Worm (Caenorhabditis elegans) whole organism, L3 larva: ENCODE data around the gene F59B2.12.

Experiments
- R02D3.7 ChIP-seq: fragments of 150-350 bp; optimal IDR thresholded peaks from 2 replicates; lab custom pipeline; 2014; ENCODE audit warnings: missing biosample characterization, missing genetic modification characterization
- ZK546.5 ChIP-seq: sonication (generic microtip); optimal IDR thresholded peaks from 2 replicates; lab custom pipeline; 2017; ENCODE audit warnings: missing biosample characterization, missing genetic modification characterization
- ama-1 ChIP-seq: fragments of 150-350 bp; optimal IDR thresholded peaks from 2 replicates; lab custom pipeline; 2018
- ceh-28 ChIP-seq: fragments of 150-350 bp; optimal IDR thresholded peaks from 2 replicates; lab custom pipeline; 2014; ENCODE audit warnings: missing biosample characterization, missing genetic modification reagents, missing genetic modification characterization
- ceh-9 ChIP-seq: sonication (generic microtip); optimal IDR thresholded peaks from 2 replicates; lab custom pipeline; 2018; ENCODE audit warnings: missing biosample characterization, missing genetic modification characterization
- egl-27 ChIP-seq: sonication (generic microtip); optimal IDR thresholded peaks from 4 replicates; lab custom pipeline; 2017; ENCODE audit warnings: missing biosample characterization, missing genetic modification reagents, missing genetic modification characterization
- elt-1 ChIP-seq: fragments of 150-350 bp; optimal IDR thresholded peaks from 2 replicates; lab custom pipeline; 2014; ENCODE audit warnings: missing biosample characterization, missing genetic modification characterization
- elt-2 ChIP-seq: sonication (generic microtip); optimal IDR thresholded peaks from 2 replicates; lab custom pipeline; 2016; ENCODE audit warnings: missing genetic modification reagents, mild to moderate bottlenecking, missing genetic modification characterization, missing compliant biosample characterization
- elt-3 ChIP-seq, 3 experiments: fragments of 150-350 bp in 1 of 3; sonication (generic microtip) in 2 of 3; optimal IDR thresholded peaks; 2 replicates in 2 of 3; 4 replicates in 1 of 3; lab custom pipeline; 2014 to 2017; ENCODE audit warnings: missing biosample characterization in 3 of 3, missing genetic modification characterization in 3 of 3
- eor-1 ChIP-seq, 2 experiments: fragments of 150-350 bp; optimal IDR thresholded peaks; 2 replicates each; lab custom pipeline; 2014 to 2018; ENCODE audit warnings: missing biosample characterization in 2 of 2, missing genetic modification characterization in 2 of 2
- fkh-10 ChIP-seq: sonication (generic microtip); optimal IDR thresholded peaks from 2 replicates; lab custom pipeline; 2017; ENCODE audit warnings: missing biosample characterization, missing genetic modification reagents, missing genetic modification characterization
- fkh-2 ChIP-seq: fragments of 150-350 bp; optimal IDR thresholded peaks from 2 replicates; lab custom pipeline; 2014; ENCODE audit warnings: missing biosample characterization, missing genetic modification reagents, missing genetic modification characterization
- fos-1 ChIP-seq: fragments of 150-350 bp; optimal IDR thresholded peaks from 2 replicates; lab custom pipeline; 2014; ENCODE audit warnings: missing biosample characterization, missing genetic modification characterization
- hmg-11 ChIP-seq: sonication (generic microtip); optimal IDR thresholded peaks from 2 replicates; lab custom pipeline; 2016; ENCODE audit warnings: missing genetic modification characterization, missing compliant biosample characterization
- jun-1 ChIP-seq: fragments of 150-350 bp; optimal IDR thresholded peaks from 2 replicates; lab custom pipeline; 2014; ENCODE audit warnings: missing biosample characterization, missing genetic modification reagents, missing genetic modification characterization
- lsy-12 ChIP-seq: sonication (generic microtip); optimal IDR thresholded peaks from 2 replicates; lab custom pipeline; 2016; ENCODE audit warnings: mild to moderate bottlenecking, missing genetic modification characterization, missing compliant biosample characterization
- mdl-1 ChIP-seq: fragments of 150-350 bp; optimal IDR thresholded peaks from 2 replicates; lab custom pipeline; 2014; ENCODE audit warnings: missing biosample characterization, missing genetic modification characterization
- mml-1 ChIP-seq: fragments of 150-350 bp; sonication (generic microtip); optimal IDR thresholded peaks from 3 replicates; lab custom pipeline; 2014; ENCODE audit warnings: missing biosample characterization, missing genetic modification characterization
- nfya-1 ChIP-seq: sonication (generic microtip); optimal IDR thresholded peaks from 2 replicates; lab custom pipeline; 2017; ENCODE audit warnings: missing genetic modification characterization, mild to moderate bottlenecking, missing compliant biosample characterization, antibody characterized with exemption, moderate library complexity; ENCODE audit not compliant: insufficient read depth
- nhr-11 ChIP-seq: fragments of 150-350 bp; optimal IDR thresholded peaks from 2 replicates; lab custom pipeline; 2014; ENCODE audit warnings: missing biosample characterization, missing genetic modification characterization
- nhr-12 ChIP-seq: fragments of 150-350 bp; optimal IDR thresholded peaks from 2 replicates; lab custom pipeline; 2014; ENCODE audit warnings: missing biosample characterization, missing genetic modification characterization
- nhr-25 ChIP-seq: sonication (generic microtip); optimal IDR thresholded peaks from 2 replicates; lab custom pipeline; 2017; ENCODE audit warnings: missing biosample characterization, missing genetic modification characterization
- pha-4 ChIP-seq: fragments of 150-350 bp; optimal IDR thresholded peaks from 2 replicates; lab custom pipeline; 2014; ENCODE audit warnings: missing biosample characterization, missing genetic modification reagents, missing genetic modification characterization
- pqm-1 ChIP-seq: fragments of 150-350 bp; optimal IDR thresholded peaks from 2 replicates; lab custom pipeline; 2017; ENCODE audit warnings: missing biosample characterization, missing genetic modification characterization, inconsistent platforms
- sea-2 ChIP-seq: fragments of 150-350 bp; sonication (generic microtip); optimal IDR thresholded peaks from 4 replicates; lab custom pipeline; 2014; ENCODE audit warnings: missing biosample characterization, missing genetic modification reagents, missing genetic modification characterization
- skn-1 ChIP-seq: fragments of 150-350 bp; optimal IDR thresholded peaks from 2 replicates; lab custom pipeline; 2014; ENCODE audit warnings: missing biosample characterization, missing genetic modification characterization
- snpc-4 ChIP-seq: fragments of 150-350 bp; optimal IDR thresholded peaks from 2 replicates; lab custom pipeline; 2014; ENCODE audit warnings: missing biosample characterization, missing genetic modification characterization
- unc-62 ChIP-seq: fragments of 150-350 bp; sonication (generic microtip); optimal IDR thresholded peaks from 4 replicates; lab custom pipeline; 2014; ENCODE audit warnings: missing biosample characterization, missing genetic modification reagents, missing genetic modification characterization
- ztf-11 ChIP-seq: fragments of 150-350 bp; optimal IDR thresholded peaks from 2 replicates; lab custom pipeline; 2014; ENCODE audit warnings: missing biosample characterization, missing genetic modification characterization
- ztf-4 ChIP-seq: fragments of 150-350 bp; optimal IDR thresholded peaks from 2 replicates; lab custom pipeline; 2014; ENCODE audit warnings: missing biosample characterization, missing genetic modification characterization

F59B2.12 gene

ce11 chrIII:9010047-9010446, 7.4 kb upstream of the F59B2.12 start, which contains the start of gene F59B2.8:
Gene F59B2.8, minus strand, starts transcription at chrIII:9010197.
- TF ChIP-seq ZK546.5 (tag; lab: Kevin White, UChicago) (no peak), snpc-4 (tag; lab: Kevin White, UChicago) (no peak), fos-1 (no peak), jun-1 (no peak)

- TF ChIP-seq ceh-9 (no peak), fkh-2 (tag; lab: Kevin White, UChicago) (no peak), pha-4 (tag; lab: Kevin White, UChicago) (no peak), skn-1 (no peak), elt-1 (no peak)
Observed at ce11 chrIII:9012309-9012708, 5.1 kb upstream of the F59B2.12 start, which contains the start of gene F59B2.9. Gene F59B2.9, minus strand, starts transcription at chrIII:9012409.

- TF ChIP-seq ama-1 (lab: Kevin White, UChicago) (no peak), hmg-11 (no peak), R02D3.7 (tag; lab: Kevin White, UChicago) (no peak), eor-1 (tag; optimal IDR thresholded peaks at IDR 0.05; lab: Kevin White, UChicago) (no peak), mdl-1 (tag; lab: Kevin White, UChicago) (no peak), elt-1 (no peak), ztf-11 (tag; lab: Kevin White, UChicago) (no peak), unc-62 (GFP tag; lab: Kevin White, UChicago) (no peak), nhr-12 (tag; lab: Kevin White, UChicago) (no peak)
Observed at ce11 chrIII:9022535-9022934, 5.1 kb downstream of the F59B2.12 start, which contains the start of gene F59B2.14. Gene F59B2.14, minus strand, starts transcription at chrIII:9022635.

- no peak for TF ChIP-seq elt-2 (tag; lab: Kevin White, UChicago)
- TF ChIP-seq, all 47 proteins: peak for 0
Observed at ce11 chrIII:9023601-9024000, 6.2 kb downstream of the F59B2.12 start.

- no peak for TF ChIP-seq ZK546.5 (tag; lab: Kevin White, UChicago)
- TF ChIP-seq egl-27 (tag; lab: Kevin White, UChicago): no peak
- TF ChIP-seq ceh-28 (tag; lab: Kevin White, UChicago): no peak
- TF ChIP-seq mdl-1 (tag; lab: Kevin White, UChicago): no peak
- no peak for TF ChIP-seq elt-3 (tag; optimal IDR thresholded peaks at IDR 0.05; lab: Kevin White, UChicago)
- TF ChIP-seq ama-1 (lab: Kevin White, UChicago): no peak
- no peak for TF ChIP-seq lsy-12 (tag; lab: Kevin White, UChicago)
- TF ChIP-seq hmg-11: no peak
- no peak for TF ChIP-seq ceh-9
- no peak for TF ChIP-seq nhr-11 (tag; lab: Kevin White, UChicago)
- no peak for TF ChIP-seq ztf-4
- no peak for TF ChIP-seq nfya-1 (tag; lab: Kevin White, UChicago)
- no peak for TF ChIP-seq jun-1
- no peak for TF ChIP-seq mml-1 (tag; lab: Kevin White, UChicago)
- no peak for TF ChIP-seq skn-1
- TF ChIP-seq snpc-4 (tag; lab: Kevin White, UChicago): no peak
Observed at ce11 chrIII:9026951-9027350, 9.6 kb downstream of the F59B2.12 start, which contains the start of gene F59B2.13. Gene F59B2.13, minus strand, starts transcription at chrIII:9027051.

- peak; percentile 11 for TF ChIP-seq pqm-1 (tag; lab: Kevin White, UChicago)
- TF ChIP-seq elt-2 (tag; lab: Kevin White, UChicago): peak; percentile 60
- TF ChIP-seq skn-1: no peak
Observed at ce11 chrIII:9030818-9031217, 13.4 kb downstream of the F59B2.12 start.

ce11 chrIII:9034133-9034532, 16.7 kb downstream of the F59B2.12 start:
- TF ChIP-seq elt-2 (tag; lab: Kevin White, UChicago): peak; percentile 57
- peak; percentile 51 for TF ChIP-seq jun-1
- TF ChIP-seq pha-4 (tag; lab: Kevin White, UChicago): peak; percentile 10
- TF ChIP-seq skn-1: no peak
- TF ChIP-seq, all 47 proteins: peak for 3

ce11 chrIII:9035037-9035436, 17.6 kb downstream of the F59B2.12 start:
- peak; percentile 89 for TF ChIP-seq elt-2 (tag; lab: Kevin White, UChicago)
- TF ChIP-seq nhr-25 (tag; lab: Kevin White, UChicago): no peak
- no peak for TF ChIP-seq sea-2 (GFP tag; lab: Kevin White, UChicago)
- no peak for TF ChIP-seq fkh-10
- TF ChIP-seq pqm-1 (tag; lab: Kevin White, UChicago): peak; percentile 62
- TF ChIP-seq, all 47 proteins: peak for 2
